Worm (Caenorhabditis elegans): Measurements from ENCODE around the gene srab-7.

ce11 chrV:3119185-3119584 is 35.8 kb downstream of the srab-7 start:
- TF ChIP-seq unc-62 (GFP tag; optimal IDR thresholded peaks at IDR 0.05) = no peak
- no peak for TF ChIP-seq ama-1 (optimal IDR thresholded peaks at IDR 0.05)
- no peak for TF ChIP-seq unc-39 (tag; optimal IDR thresholded peaks at IDR 0.05)
- no peak for TF ChIP-seq blmp-1 (tag; optimal IDR thresholded peaks at IDR 0.05; ENCODE audit: insufficient read depth)
- no peak for TF ChIP-seq lin-13 (GFP tag; optimal IDR thresholded peaks at IDR 0.05)
- no peak for TF ChIP-seq fos-1 (tag; optimal IDR thresholded peaks at IDR 0.05)
- no peak for TF ChIP-seq ztf-4 (tag; optimal IDR thresholded peaks at IDR 0.05)

Measured in whole organism, L2 larva.